Fruit fly (Drosophila melanogaster) whole organism, embryonic: ENCODE results near the gene Catsup.
A peak's percentile ranks its signal among the peaks of the same experiment; 100 is the strongest.

ENCODE experiments used
- ATbp ChIP-seq: fragments of 200-800 bp; sonication (Bioruptor generic); optimal IDR thresholded peaks from 2 replicates; lab custom pipeline; 2017; ENCODE audit warnings: missing biosample characterization, mild to moderate bottlenecking, missing genetic modification characterization, missing genetic modification reagents
- Asciz ChIP-seq: fragments of 200-800 bp; sonication (Bioruptor generic); optimal IDR thresholded peaks from 2 replicates; lab custom pipeline; 2017; ENCODE audit warnings: missing biosample characterization, mild to moderate bottlenecking, missing genetic modification characterization, missing genetic modification reagents
- Bteb2 ChIP-seq: fragments of 200-800 bp; sonication (Bioruptor generic); optimal IDR thresholded peaks from 2 replicates; lab custom pipeline; 2016; ENCODE audit warnings: missing biosample characterization, missing genetic modification characterization
- CG10147 ChIP-seq: fragments of 200-800 bp; sonication (Bioruptor generic); optimal IDR thresholded peaks from 2 replicates; lab custom pipeline; 2019; ENCODE audit warnings: missing biosample characterization, mild to moderate bottlenecking, missing genetic modification characterization, moderate library complexity
- CG11696 ChIP-seq: fragments of 200-800 bp; sonication (Bioruptor generic); IDR thresholded peaks from 2 replicates; pipeline ENCODE4 v1.3.6; 2022; ENCODE audit warnings: missing biosample characterization, missing genetic modification characterization
- CG12155 ChIP-seq: fragments of 200-800 bp; sonication (Bioruptor generic); optimal IDR thresholded peaks from 3 replicates; lab custom pipeline; 2016; ENCODE audit warnings: missing biosample characterization, missing genetic modification characterization
- CG12299 ChIP-seq: fragments of 200-800 bp; sonication (Bioruptor generic); optimal IDR thresholded peaks from 2 replicates; lab custom pipeline; 2018; ENCODE audit warnings: missing biosample characterization, mild to moderate bottlenecking, missing genetic modification characterization
- CG12744 ChIP-seq: fragments of 200-800 bp; sonication (Bioruptor generic); optimal IDR thresholded peaks from 2 replicates; lab custom pipeline; 2016; ENCODE audit warnings: missing biosample characterization, missing genetic modification characterization
- CG12769 ChIP-seq: fragments of 200-800 bp; sonication (Bioruptor generic); optimal IDR thresholded peaks from 2 replicates; lab custom pipeline; 2019; ENCODE audit warnings: missing biosample characterization, mild to moderate bottlenecking, missing genetic modification characterization, moderate library complexity
- CG14667 ChIP-seq: fragments of 200-800 bp; sonication (Bioruptor generic); IDR thresholded peaks from 2 replicates; pipeline ENCODE4 v1.3.6; 2022; ENCODE audit warnings: missing biosample characterization, missing genetic modification characterization
- CG15514 ChIP-seq: fragments of 200-800 bp; sonication (Bioruptor generic); optimal IDR thresholded peaks from 3 replicates; lab custom pipeline; 2017; ENCODE audit warnings: missing biosample characterization, missing genetic modification characterization, mild to moderate bottlenecking, moderate library complexity, missing genetic modification reagents
- CG16813 ChIP-seq: fragments of 200-800 bp; sonication (Bioruptor generic); IDR thresholded peaks from 3 replicates; pipeline ENCODE4 v1.3.6; 2022; ENCODE audit warnings: missing biosample characterization, missing genetic modification characterization; ENCODE audit not compliant: partially characterized antibody
- CG16863 ChIP-seq: fragments of 200-800 bp; sonication (Bioruptor generic); optimal IDR thresholded peaks from 3 replicates; lab custom pipeline; 2016; ENCODE audit warnings: missing biosample characterization, missing genetic modification characterization
- CG18599 ChIP-seq: fragments of 200-800 bp; sonication (Bioruptor generic); optimal IDR thresholded peaks from 3 replicates; lab custom pipeline; 2017; ENCODE audit warnings: missing biosample characterization, missing genetic modification characterization, mild to moderate bottlenecking, moderate library complexity, missing genetic modification reagents
- CG2116 ChIP-seq: fragments of 200-800 bp; sonication (Bioruptor generic); optimal IDR thresholded peaks from 3 replicates; lab custom pipeline; 2018; ENCODE audit warnings: missing biosample characterization, mild to moderate bottlenecking, missing genetic modification characterization
- CG31441 ChIP-seq: fragments of 200-800 bp; sonication (Bioruptor generic); IDR thresholded peaks from 2 replicates; pipeline ENCODE4 v1.3.6; 2022; ENCODE audit warnings: missing biosample characterization, missing genetic modification characterization
- CG4424 ChIP-seq: fragments of 200-800 bp; sonication (Bioruptor generic); optimal IDR thresholded peaks from 3 replicates; lab custom pipeline; 2016; ENCODE audit warnings: missing biosample characterization, missing genetic modification characterization
- CG5180 ChIP-seq: fragments of 200-800 bp; sonication (Bioruptor generic); optimal IDR thresholded peaks from 3 replicates; lab custom pipeline; 2017; ENCODE audit warnings: missing biosample characterization, missing genetic modification characterization, mild to moderate bottlenecking, moderate library complexity, missing genetic modification reagents
- CG6175 ChIP-seq: fragments of 200-800 bp; sonication (Bioruptor generic); IDR thresholded peaks from 3 replicates; pipeline ENCODE4 v1.3.6; 2022; ENCODE audit warnings: missing biosample characterization, missing genetic modification characterization
- CG6813 ChIP-seq: fragments of 200-800 bp; sonication (Bioruptor generic); optimal IDR thresholded peaks from 2 replicates; lab custom pipeline; 2017; ENCODE audit warnings: missing biosample characterization, missing genetic modification characterization, mild to moderate bottlenecking, moderate library complexity, missing genetic modification reagents
- CG7556 ChIP-seq: fragments of 200-800 bp; sonication (Bioruptor generic); optimal IDR thresholded peaks from 2 replicates; lab custom pipeline; 2017; ENCODE audit warnings: missing biosample characterization, mild to moderate bottlenecking, missing genetic modification characterization
- CG9609 ChIP-seq: fragments of 200-800 bp; sonication (Bioruptor generic); optimal IDR thresholded peaks from 3 replicates; lab custom pipeline; 2016; ENCODE audit warnings: missing biosample characterization, missing genetic modification characterization
- CrebB ChIP-seq: fragments of 200-800 bp; sonication (Bioruptor generic); optimal IDR thresholded peaks from 3 replicates; lab custom pipeline; 2018; ENCODE audit warnings: missing biosample characterization, mild to moderate bottlenecking, missing genetic modification characterization
- D19B ChIP-seq: fragments of 200-800 bp; sonication (Bioruptor generic); optimal IDR thresholded peaks from 2 replicates; lab custom pipeline; 2017; ENCODE audit warnings: missing biosample characterization, mild to moderate bottlenecking, missing genetic modification characterization
- Drgx ChIP-seq: fragments of 200-800 bp; sonication (Bioruptor generic); IDR thresholded peaks from 2 replicates; pipeline ENCODE4 v1.3.6; 2022; ENCODE audit warnings: missing biosample characterization, missing genetic modification characterization
- E2f2 ChIP-seq: fragments of 200-800 bp; sonication (Bioruptor generic); IDR thresholded peaks from 2 replicates; pipeline ENCODE4 v1.3.6; 2022; ENCODE audit warnings: missing biosample characterization, missing genetic modification characterization
- Elba2 ChIP-seq: fragments of 200-800 bp; sonication (Bioruptor generic); optimal IDR thresholded peaks from 3 replicates; lab custom pipeline; 2016; ENCODE audit warnings: missing biosample characterization, missing genetic modification characterization
- Fer2 ChIP-seq: fragments of 200-800 bp; sonication (Bioruptor generic); optimal IDR thresholded peaks from 2 replicates; lab custom pipeline; 2018; ENCODE audit warnings: missing biosample characterization, mild to moderate bottlenecking, missing genetic modification characterization, moderate library complexity
- Hand ChIP-seq: fragments of 200-800 bp; sonication (Bioruptor generic); optimal IDR thresholded peaks from 2 replicates; lab custom pipeline; 2017; ENCODE audit warnings: mild to moderate bottlenecking, missing biosample characterization, missing genetic modification reagents, missing genetic modification characterization
- HmgZ ChIP-seq: fragments of 200-800 bp; sonication (Bioruptor generic); optimal IDR thresholded peaks from 2 replicates; lab custom pipeline; 2018; ENCODE audit warnings: missing biosample characterization, mild to moderate bottlenecking, missing genetic modification characterization
- Lpt ChIP-seq: fragments of >200 bp; optimal IDR thresholded peaks from 2 replicates; lab custom pipeline; 2018; ENCODE audit warnings: missing biosample characterization, missing genetic modification characterization
- NC2α ChIP-seq: fragments of 200-800 bp; sonication (Bioruptor generic); optimal IDR thresholded peaks from 2 replicates; lab custom pipeline; 2016; ENCODE audit warnings: missing biosample characterization, missing genetic modification characterization
- Spps ChIP-seq: fragments of 200-800 bp; sonication (Bioruptor generic); optimal IDR thresholded peaks from 2 replicates; lab custom pipeline; 2018; ENCODE audit warnings: missing biosample characterization, mild to moderate bottlenecking, missing genetic modification characterization
- ash1 ChIP-seq: fragments of 200-800 bp; sonication (Bioruptor generic); optimal IDR thresholded peaks from 2 replicates; lab custom pipeline; 2018; ENCODE audit warnings: missing biosample characterization, mild to moderate bottlenecking, missing genetic modification characterization
- bcd ChIP-seq: fragments of 200-800 bp; sonication (Bioruptor generic); optimal IDR thresholded peaks from 2 replicates; lab custom pipeline; 2017; ENCODE audit warnings: missing biosample characterization, mild to moderate bottlenecking, missing genetic modification characterization
- caup ChIP-seq: fragments of 200-800 bp; sonication (Bioruptor generic); optimal IDR thresholded peaks from 3 replicates; lab custom pipeline; 2017; ENCODE audit warnings: missing biosample characterization, mild to moderate bottlenecking, missing genetic modification characterization, moderate library complexity; ENCODE audit not compliant: severe bottlenecking
- esg ChIP-seq: fragments of 200-800 bp; sonication (Bioruptor generic); conservative IDR thresholded peaks from 2 replicates; pipeline ENCODE4 v1.3.6; 2022; ENCODE audit warnings: missing biosample characterization, missing genetic modification characterization
- gcm ChIP-seq: fragments of 200-800 bp; sonication (Bioruptor generic); optimal IDR thresholded peaks from 2 replicates; lab custom pipeline; 2019; ENCODE audit warnings: missing biosample characterization, mild to moderate bottlenecking, missing genetic modification characterization, moderate library complexity
- lbe ChIP-seq: fragments of 200-800 bp; sonication (Bioruptor generic); optimal IDR thresholded peaks from 2 replicates; lab custom pipeline; 2016; ENCODE audit warnings: missing biosample characterization, mild to moderate bottlenecking, missing genetic modification characterization
- nerfin-1 ChIP-seq: fragments of 200-800 bp; sonication (Bioruptor generic); optimal IDR thresholded peaks from 3 replicates; lab custom pipeline; 2019; ENCODE audit warnings: missing biosample characterization, mild to moderate bottlenecking, missing genetic modification characterization, moderate library complexity
- nom ChIP-seq: fragments of 200-800 bp; sonication (Bioruptor generic); optimal IDR thresholded peaks from 2 replicates; lab custom pipeline; 2017; ENCODE audit warnings: missing biosample characterization, missing genetic modification characterization, mild to moderate bottlenecking, moderate library complexity, missing genetic modification reagents
- onecut ChIP-seq: fragments of 200-800 bp; sonication (Bioruptor generic); IDR thresholded peaks from 2 replicates; pipeline ENCODE4 v1.3.6; 2022; ENCODE audit warnings: missing biosample characterization, missing genetic modification characterization
- otp ChIP-seq: fragments of 200-800 bp; sonication (Bioruptor generic); IDR thresholded peaks from 3 replicates; pipeline ENCODE4, ENCODE4 v1.3.6; 2022; ENCODE audit warnings: missing biosample characterization, missing genetic modification characterization
- pan ChIP-seq, 4 experiments: fragments of >200 bp in 3 of 4; fragments of 200-800 bp in 1 of 4; sonication (Bioruptor generic) in 1 of 4; optimal IDR thresholded peaks in 3 of 4; IDR thresholded peaks in 1 of 4; 2 replicates each; pipeline versions ENCODE4 v1.3.6 to Lab custom; 2017 to 2022; ENCODE audit warnings: missing biosample characterization in 2 of 4, missing genetic modification characterization in 2 of 4, mixed read lengths in 1 of 4
- scrt ChIP-seq: fragments of 200-800 bp; sonication (Bioruptor generic); optimal IDR thresholded peaks from 2 replicates; lab custom pipeline; 2018; ENCODE audit warnings: missing biosample characterization, mild to moderate bottlenecking, missing genetic modification characterization, moderate library complexity
- sens ChIP-seq: fragments of 200-800 bp; sonication (Bioruptor generic); peaks from one replicate; lab custom pipeline; 2016; ENCODE audit warnings: missing biosample characterization, missing genetic modification characterization
- unpg ChIP-seq: fragments of 200-800 bp; sonication (Bioruptor generic); optimal IDR thresholded peaks from 3 replicates; lab custom pipeline; 2018; ENCODE audit warnings: missing biosample characterization, mild to moderate bottlenecking, missing genetic modification characterization, moderate library complexity

Gene Catsup

dm6 chr2L:19026491-19027197 lies 15.0 kb upstream of the Catsup start (continued):
- TF ChIP-seq E2f2: peak; percentile 35; the same call in 1 of the 2 replicates
- TF ChIP-seq Lpt (GFP tag; lab: Kevin White, UChicago): no peak
- peak; percentile 64 for TF ChIP-seq scrt (GFP tag; lab: Kevin White, UChicago)
- peak; percentile 25 for TF ChIP-seq Asciz (GFP tag; lab: Kevin White, UChicago)
- TF ChIP-seq CrebB (tag; lab: Kevin White, UChicago): peak; percentile 16
- TF ChIP-seq bcd (GFP tag; lab: Kevin White, UChicago): peak; percentile 58
- TF ChIP-seq Fer2: peak; percentile 33
- peak; percentile 38 for TF ChIP-seq nom (GFP tag; lab: Kevin White, UChicago)
- no peak for TF ChIP-seq lbe (GFP tag; lab: Kevin White, UChicago)
- TF ChIP-seq CG18599: peak; percentile 92
- peak; percentile 5 for TF ChIP-seq CG12155 (GFP tag; lab: Kevin White, UChicago)
- TF ChIP-seq CG31441 (GFP tag; lab: Robert Waterston, UW): peak; percentile 64
- TF ChIP-seq onecut: peak; percentile 33; the same call in 1 of the 2 replicates
- TF ChIP-seq unpg (GFP tag; lab: Kevin White, UChicago): peak; percentile 44
- no peak for TF ChIP-seq CG2116
- peak; percentile 26; the same call in 1 of the 2 replicates for TF ChIP-seq Drgx (GFP tag; lab: Robert Waterston, UW)
- peak; percentile 1 for TF ChIP-seq Bteb2 (GFP tag; lab: Kevin White, UChicago)
- peak; percentile 48 for TF ChIP-seq sens (GFP tag; lab: Kevin White, UChicago)
- TF ChIP-seq caup (GFP tag; lab: Kevin White, UChicago): peak; percentile 61
- TF ChIP-seq CG5180 (GFP tag; lab: Kevin White, UChicago): peak; percentile 56
- TF ChIP-seq CG16813 (GFP tag; lab: Robert Waterston, UW): no peak
- no peak for TF ChIP-seq Elba2 (GFP tag; lab: Kevin White, UChicago)
- peak; percentile 31 for TF ChIP-seq CG12744
- peak; percentile 76 for TF ChIP-seq CG10147 (GFP tag; lab: Kevin White, UChicago)
- peak; percentile 27 for TF ChIP-seq CG4424 (GFP tag; lab: Kevin White, UChicago)
- peak; percentile 48 for TF ChIP-seq ATbp (GFP tag; lab: Kevin White, UChicago)
- TF ChIP-seq CG15514: peak; percentile 43
- TF ChIP-seq CG16863 (GFP tag; lab: Kevin White, UChicago): peak; percentile 6
- TF ChIP-seq CG11696 (GFP tag; lab: Robert Waterston, UW): peak; percentile 23; the same call in 1 of the 2 replicates
- peak; percentile 88 for TF ChIP-seq CG7556 (GFP tag; lab: Kevin White, UChicago)
- TF ChIP-seq CG6813 (GFP tag; lab: Kevin White, UChicago): peak; percentile 48
- TF ChIP-seq CG9609 (GFP tag; lab: Kevin White, UChicago): no peak
- TF ChIP-seq CG14667 (GFP tag; lab: Robert Waterston, UW): no peak
- 0 out of 2 replicates have a peak, but pooled peaks have one; percentile 17 for TF ChIP-seq esg
- no peak for TF ChIP-seq NC2α
- TF ChIP-seq HmgZ (tag; lab: Kevin White, UChicago): peak; percentile 51
- TF ChIP-seq CG6175 (GFP tag; lab: Robert Waterston, UW): no peak
- TF ChIP-seq otp (GFP tag; lab: Robert Waterston, UW): no peak
- TF ChIP-seq pan (optimal IDR thresholded peaks at IDR 0.05; lab: Kevin White, UChicago): no peak
- peak in 1 of 2 experiments; percentile 20 for TF ChIP-seq pan (GFP tag; optimal IDR thresholded peaks at IDR 0.05 in 1 of 2, IDR thresholded peaks at IDR 0.05 in 1 of 2)
- peak; percentile 38 for TF ChIP-seq gcm (GFP tag; lab: Kevin White, UChicago)
- peak; percentile 81 for TF ChIP-seq CG12769 (tag; lab: Kevin White, UChicago)
- peak; percentile 2 for TF ChIP-seq ash1 (GFP tag; lab: Kevin White, UChicago)
- TF ChIP-seq CG12299: peak; percentile 44
- TF ChIP-seq D19B (GFP tag; lab: Kevin White, UChicago): peak; percentile 39
- TF ChIP-seq Spps (tag; lab: Kevin White, UChicago): no peak
- peak; percentile 14 for TF ChIP-seq nerfin-1 (tag; lab: Kevin White, UChicago)
- TF ChIP-seq Hand: peak; percentile 85
